Fruit fly (Drosophila melanogaster) Kc167 (cell line): ENCODE results near the gene Ada.

Experiments used
- Myc ChIP-seq: fragments of >200 bp; optimal IDR thresholded peaks from 2 replicates; lab custom pipeline; 2017; ENCODE audit warnings: missing external identifiers
- Sin3A ChIP-seq: fragments of >200 bp; optimal IDR thresholded peaks from 2 replicates; lab custom pipeline; 2018; ENCODE audit warnings: missing external identifiers
- h ChIP-seq: fragments of >200 bp; optimal IDR thresholded peaks from 3 replicates; lab custom pipeline; 2018; ENCODE audit warnings: missing external identifiers
- insv ChIP-seq: fragments of >200 bp; optimal IDR thresholded peaks from 3 replicates; lab custom pipeline; 2018; ENCODE audit warnings: missing external identifiers
- psq ChIP-seq: fragments of >200 bp; optimal IDR thresholded peaks from 2 replicates; lab custom pipeline; 2017; ENCODE audit warnings: missing external identifiers
- ttk ChIP-seq: sonication (Bioruptor generic); optimal IDR thresholded peaks from 2 replicates; lab custom pipeline; 2017; ENCODE audit warnings: missing external identifiers

The Ada gene

dm6 chr3R:9051937-9052680 is 12.9 kb upstream of the Ada start, which contains the start of gene Kdm2:
Gene Kdm2, plus strand, starts transcription at chr3R:9052495.
- TF ChIP-seq Myc (lab: Kevin White, UChicago) = no peak
- TF ChIP-seq psq (lab: Kevin White, UChicago) = no peak
- no peak for TF ChIP-seq h (lab: Kevin White, UChicago)
- no peak for TF ChIP-seq ttk (lab: Kevin White, UChicago)
- no peak for TF ChIP-seq Sin3A (lab: Kevin White, UChicago)
- TF ChIP-seq insv (lab: Kevin White, UChicago) = no peak

dm6 chr3R:9053021-9053420 is 12.0 kb upstream of the Ada start:
- TF ChIP-seq psq (lab: Kevin White, UChicago) (no peak), Sin3A (lab: Kevin White, UChicago) (no peak), insv (lab: Kevin White, UChicago) (no peak), ttk (lab: Kevin White, UChicago) (no peak), Myc (lab: Kevin White, UChicago) (no peak), h (lab: Kevin White, UChicago) (no peak)

- TF ChIP-seq insv (lab: Kevin White, UChicago) = no peak
These were observed 11.0 kb upstream of the Ada start for dm6 chr3R:9053850-9054441.

dm6 chr3R:9054442-9055118 is 10.4 kb upstream of the Ada start:
- no peak for TF ChIP-seq Myc (lab: Kevin White, UChicago)
- TF ChIP-seq h (lab: Kevin White, UChicago) = no peak
- no peak for TF ChIP-seq ttk (lab: Kevin White, UChicago)
- no peak for TF ChIP-seq insv (lab: Kevin White, UChicago)
- TF ChIP-seq psq (lab: Kevin White, UChicago) = no peak

- no peak for TF ChIP-seq Myc (lab: Kevin White, UChicago)
- TF ChIP-seq insv (lab: Kevin White, UChicago) = no peak
- TF ChIP-seq h (lab: Kevin White, UChicago) = no peak
- TF ChIP-seq psq (lab: Kevin White, UChicago) = no peak
- no peak for TF ChIP-seq Sin3A (lab: Kevin White, UChicago)
- no peak for TF ChIP-seq ttk (lab: Kevin White, UChicago)
These were observed 9.6 kb upstream of the Ada start for dm6 chr3R:9055119-9056105.

dm6 chr3R:9056409-9057031 is 8.5 kb upstream of the Ada start:
- no peak for TF ChIP-seq ttk (lab: Kevin White, UChicago)
- no peak for TF ChIP-seq h (lab: Kevin White, UChicago)
- TF ChIP-seq Sin3A (lab: Kevin White, UChicago) = no peak
- TF ChIP-seq psq (lab: Kevin White, UChicago) = no peak
- no peak for TF ChIP-seq insv (lab: Kevin White, UChicago)
- TF ChIP-seq Myc (lab: Kevin White, UChicago) = no peak

- no peak for TF ChIP-seq Sin3A (lab: Kevin White, UChicago)
- TF ChIP-seq psq (lab: Kevin White, UChicago) = no peak
- TF ChIP-seq h (lab: Kevin White, UChicago) = no peak
- no peak for TF ChIP-seq ttk (lab: Kevin White, UChicago)
- TF ChIP-seq Myc (lab: Kevin White, UChicago) = no peak
- no peak for TF ChIP-seq insv (lab: Kevin White, UChicago)
These were observed 8.0 kb upstream of the Ada start for dm6 chr3R:9057032-9057397.

dm6 chr3R:9057398-9058058 is 7.5 kb upstream of the Ada start:
- TF ChIP-seq Sin3A (lab: Kevin White, UChicago) (no peak), ttk (lab: Kevin White, UChicago) (no peak), h (lab: Kevin White, UChicago) (no peak), insv (lab: Kevin White, UChicago) (no peak), psq (lab: Kevin White, UChicago) (no peak), Myc (lab: Kevin White, UChicago) (no peak)

- TF ChIP-seq h (lab: Kevin White, UChicago) (no peak), psq (lab: Kevin White, UChicago) (no peak), ttk (lab: Kevin White, UChicago) (no peak), insv (lab: Kevin White, UChicago) (no peak), Sin3A (lab: Kevin White, UChicago) (no peak), Myc (lab: Kevin White, UChicago) (no peak)
These were observed 2.2 kb upstream of the Ada start for dm6 chr3R:9062756-9063155.

dm6 chr3R:9068418-9068817 is 3.4 kb downstream of the Ada start:
- no peak for TF ChIP-seq Myc (lab: Kevin White, UChicago)
